Fruit fly (Drosophila melanogaster) whole organism: ENCODE data around the gene CG7166.

Experiments used
- Dll ChIP-seq: fragments of >200 bp; optimal IDR thresholded peaks from 2 replicates; lab custom pipeline; 2017
- pan ChIP-seq: fragments of >200 bp; optimal IDR thresholded peaks from 2 replicates; lab custom pipeline; 2017
- psq ChIP-seq: fragments of >200 bp; optimal IDR thresholded peaks from 2 replicates; lab custom pipeline; 2017
- usp ChIP-seq: fragments of >200 bp; optimal IDR thresholded peaks from 2 replicates; lab custom pipeline; 2017; ENCODE audit warnings: missing biosample characterization, missing genetic modification characterization, mixed read lengths

DNA sequence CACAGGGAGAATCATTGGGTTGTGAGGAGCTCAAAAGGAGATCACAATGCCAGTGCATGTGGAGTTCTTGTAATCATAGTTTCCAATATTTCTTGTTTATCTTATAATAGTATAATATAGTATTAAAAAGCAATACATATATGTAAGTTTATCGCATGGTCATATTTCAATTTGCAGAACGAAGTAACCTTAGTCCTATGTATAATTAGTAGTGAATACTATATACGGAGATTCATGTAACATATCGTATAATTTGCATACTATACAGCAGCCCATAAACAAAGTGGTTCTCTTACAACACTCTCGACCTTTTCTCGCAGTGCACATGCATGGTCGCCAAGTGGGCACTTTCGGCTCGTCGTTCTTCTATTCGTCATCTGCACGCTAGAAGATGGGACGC lies 23.2 kb downstream of the CG7166 start:
- TF ChIP-seq psq (lab: Kevin White, UChicago) (no peak), usp (GFP tag; lab: Kevin White, UChicago) (no peak), Dll (lab: Kevin White, UChicago) (no peak), pan (lab: Kevin White, UChicago) (no peak)
